Worm (Caenorhabditis elegans) whole organism, midembryonic: ENCODE results near the gene sec-24.2.

Experiments used
- med-1 ChIP-seq: sonication (generic microtip); optimal IDR thresholded peaks from 2 replicates; lab custom pipeline; 2017; ENCODE audit warnings: missing genetic modification characterization, mild to moderate bottlenecking, missing compliant biosample characterization, antibody characterized with exemption, missing genetic modification reagents; ENCODE audit not compliant: insufficient read depth
- tab-1 ChIP-seq: fragments of 200-800 bp; sonication (Bioruptor generic); IDR thresholded peaks from 2 replicates; pipeline ENCODE4 v1.3.6; 2022; ENCODE audit warnings: missing genetic modification characterization, missing compliant biosample characterization
- ztf-23 ChIP-seq: fragments of 200-800 bp; sonication (Bioruptor generic); IDR thresholded peaks from 2 replicates; pipeline ENCODE4 v1.3.6; 2022; ENCODE audit warnings: missing genetic modification reagents, missing genetic modification characterization, missing compliant biosample characterization
- ztf-29 ChIP-seq: fragments of 200-800 bp; sonication (Bioruptor generic); IDR thresholded peaks from 2 replicates; pipeline ENCODE4 v1.3.6; 2022; ENCODE audit warnings: missing genetic modification reagents, missing genetic modification characterization, missing compliant biosample characterization

ce11 chrIV:12361392-12362092 lies 950 bp upstream of the sec-24.2 start, which contains the start of the genes ccr-4 and ZC518.8:
- TF ChIP-seq ztf-29 (GFP tag; lab: Robert Waterston, UW) (no peak), tab-1 (GFP tag; lab: Robert Waterston, UW) (no peak), ztf-23 (GFP tag; lab: Robert Waterston, UW) (no peak), med-1 (GFP tag; lab: Kevin White, UChicago) (no peak)
